Fruit fly (Drosophila melanogaster) whole organism, prepupa: ENCODE measurements around the gene tbc.

Experiments
- Blimp-1 ChIP-seq: fragments of 200-800 bp; sonication (Bioruptor generic); optimal IDR thresholded peaks from 3 replicates; lab custom pipeline; 2017; ENCODE audit warnings: missing biosample characterization, missing genetic modification characterization, mild to moderate bottlenecking, moderate library complexity, missing genetic modification reagents
- CG10669 ChIP-seq: fragments of 200-800 bp; sonication (Bioruptor generic); optimal IDR thresholded peaks from 3 replicates; lab custom pipeline; 2018; ENCODE audit warnings: missing biosample characterization, mild to moderate bottlenecking, missing genetic modification characterization, moderate library complexity
- CG11294 ChIP-seq: fragments of 200-800 bp; sonication (Bioruptor generic); IDR thresholded peaks from 2 replicates; pipeline ENCODE4 v1.3.6; 2022; ENCODE audit warnings: missing biosample characterization, missing genetic modification characterization
- CG11762 ChIP-seq: fragments of 200-800 bp; sonication (Bioruptor generic); optimal IDR thresholded peaks from 3 replicates; lab custom pipeline; 2016; ENCODE audit warnings: missing biosample characterization, missing genetic modification characterization; ENCODE audit not compliant: insufficient read depth
- CG11902 ChIP-seq: fragments of 200-800 bp; sonication (Bioruptor generic); optimal IDR thresholded peaks from 3 replicates; lab custom pipeline; 2016; ENCODE audit warnings: missing biosample characterization, missing genetic modification characterization
- CG15336 ChIP-seq: fragments of 200-800 bp; sonication (Bioruptor generic); IDR thresholded peaks from 2 replicates; pipeline ENCODE4 v1.3.6; 2022; ENCODE audit warnings: missing biosample characterization, missing genetic modification characterization
- CG1621 ChIP-seq: fragments of 200-800 bp; sonication (Bioruptor generic); optimal IDR thresholded peaks from 3 replicates; lab custom pipeline; 2018; ENCODE audit warnings: missing biosample characterization, mild to moderate bottlenecking, missing genetic modification characterization
- CG16779 ChIP-seq: fragments of 200-800 bp; sonication (Bioruptor generic); optimal IDR thresholded peaks from 3 replicates; lab custom pipeline; 2017; ENCODE audit warnings: missing biosample characterization, mild to moderate bottlenecking, missing genetic modification characterization
- CG3032 ChIP-seq: fragments of 200-800 bp; optimal IDR thresholded peaks from 2 replicates; lab custom pipeline; 2019; ENCODE audit warnings: missing biosample characterization, mild to moderate bottlenecking, missing genetic modification characterization, moderate library complexity
- CG31627 ChIP-seq: fragments of 200-800 bp; sonication (Bioruptor generic); optimal IDR thresholded peaks from 3 replicates; lab custom pipeline; 2016; ENCODE audit warnings: missing biosample characterization, missing genetic modification characterization
- CG32006 ChIP-seq: fragments of 200-800 bp; sonication (Bioruptor generic); optimal IDR thresholded peaks from 3 replicates; lab custom pipeline; 2017; ENCODE audit warnings: missing biosample characterization, mild to moderate bottlenecking, missing genetic modification characterization
- CG34406 ChIP-seq: fragments of 200-800 bp; sonication (Bioruptor generic); optimal IDR thresholded peaks from 3 replicates; lab custom pipeline; 2016; ENCODE audit warnings: missing biosample characterization, missing genetic modification characterization
- CG3919 ChIP-seq: fragments of 200-800 bp; sonication (Bioruptor generic); optimal IDR thresholded peaks from 3 replicates; lab custom pipeline; 2016; ENCODE audit warnings: missing biosample characterization, missing genetic modification characterization
- CG6163 ChIP-seq: fragments of 200-800 bp; sonication (Bioruptor generic); IDR thresholded peaks from 3 replicates; pipeline ENCODE4 v1.3.6; 2022; ENCODE audit warnings: missing biosample characterization, missing genetic modification characterization
- CG6792 ChIP-seq: fragments of 200-800 bp; sonication (Bioruptor generic); optimal IDR thresholded peaks from 3 replicates; lab custom pipeline; 2016; ENCODE audit warnings: missing biosample characterization, missing genetic modification characterization
- CG7368 ChIP-seq: fragments of 200-800 bp; sonication (Bioruptor generic); optimal IDR thresholded peaks from 3 replicates; lab custom pipeline; 2016; ENCODE audit warnings: missing biosample characterization, missing genetic modification characterization
- CG8119 ChIP-seq: fragments of 200-800 bp; sonication (Bioruptor generic); IDR thresholded peaks from 3 replicates; pipeline ENCODE4 v1.3.6; 2022; ENCODE audit warnings: missing biosample characterization, missing genetic modification characterization
- CG8632 ChIP-seq: fragments of 200-800 bp; sonication (Bioruptor generic); optimal IDR thresholded peaks from 3 replicates; lab custom pipeline; 2016; ENCODE audit warnings: missing biosample characterization, missing genetic modification characterization
- CG9139 ChIP-seq: fragments of 200-800 bp; sonication (Bioruptor generic); optimal IDR thresholded peaks from 3 replicates; lab custom pipeline; 2017; ENCODE audit warnings: missing biosample characterization, mild to moderate bottlenecking, missing genetic modification characterization
- Eip78C ChIP-seq: fragments of 200-800 bp; sonication (Bioruptor generic); peaks from one replicate; lab custom pipeline; 2016; ENCODE audit warnings: missing biosample characterization, missing genetic modification characterization
- Eip93F ChIP-seq: fragments of 200-800 bp; sonication (Bioruptor generic); optimal IDR thresholded peaks from 2 replicates; lab custom pipeline; 2016; ENCODE audit warnings: missing biosample characterization, mild to moderate bottlenecking, missing genetic modification characterization
- Ets21C ChIP-seq: fragments of 200-800 bp; sonication (Bioruptor generic); optimal IDR thresholded peaks from 3 replicates; lab custom pipeline; 2016; ENCODE audit warnings: missing biosample characterization, missing genetic modification characterization
- Ets96B ChIP-seq: fragments of 200-800 bp; optimal IDR thresholded peaks from 2 replicates; lab custom pipeline; 2019; ENCODE audit warnings: missing biosample characterization, mild to moderate bottlenecking, missing genetic modification characterization, moderate library complexity
- Gug ChIP-seq: fragments of 200-800 bp; sonication (Bioruptor generic); IDR thresholded peaks from 2 replicates; pipeline ENCODE4 v1.3.6; 2022; ENCODE audit warnings: missing biosample characterization, missing genetic modification characterization
- Hr38 ChIP-seq: sonication (Bioruptor generic); optimal IDR thresholded peaks from 2 replicates; lab custom pipeline; 2016; ENCODE audit warnings: missing biosample characterization, missing genetic modification characterization
- Hr39 ChIP-seq: fragments of 200-800 bp; sonication (Bioruptor generic); optimal IDR thresholded peaks from 2 replicates; lab custom pipeline; 2016; ENCODE audit warnings: missing biosample characterization, missing genetic modification characterization
- Hr4 ChIP-seq: fragments of 200-800 bp; sonication (Bioruptor generic); optimal IDR thresholded peaks from 3 replicates; lab custom pipeline; 2016; ENCODE audit warnings: missing biosample characterization, missing genetic modification characterization
- OdsH ChIP-seq: fragments of 200-800 bp; sonication (Bioruptor generic); optimal IDR thresholded peaks from 3 replicates; lab custom pipeline; 2016; ENCODE audit warnings: missing biosample characterization, missing genetic modification characterization
- Smox ChIP-seq: fragments of 200-800 bp; sonication (Bioruptor generic); optimal IDR thresholded peaks from 3 replicates; lab custom pipeline; 2016; ENCODE audit warnings: missing biosample characterization, missing genetic modification characterization
- Sox14 ChIP-seq: fragments of 200-800 bp; sonication (Bioruptor generic); optimal IDR thresholded peaks from 3 replicates; lab custom pipeline; 2016; ENCODE audit warnings: missing biosample characterization, missing genetic modification characterization
- Sox15 ChIP-seq: fragments of 200-800 bp; sonication (Bioruptor generic); optimal IDR thresholded peaks from 3 replicates; lab custom pipeline; 2016; ENCODE audit warnings: missing biosample characterization, missing genetic modification characterization
- achi ChIP-seq: fragments of 200-800 bp; sonication (Bioruptor generic); optimal IDR thresholded peaks from 3 replicates; lab custom pipeline; 2016; ENCODE audit warnings: missing biosample characterization, missing genetic modification characterization
- acj6 ChIP-seq: fragments of 200-800 bp; sonication (Bioruptor generic); optimal IDR thresholded peaks from 3 replicates; lab custom pipeline; 2016; ENCODE audit warnings: missing biosample characterization, missing genetic modification characterization
- cyc ChIP-seq: fragments of 200-800 bp; sonication (Bioruptor generic); optimal IDR thresholded peaks from 3 replicates; lab custom pipeline; 2016; ENCODE audit warnings: missing biosample characterization, missing genetic modification characterization
- dac ChIP-seq: fragments of 200-800 bp; sonication (Bioruptor generic); optimal IDR thresholded peaks from 2 replicates; lab custom pipeline; 2017; ENCODE audit warnings: missing biosample characterization, mild to moderate bottlenecking, missing genetic modification characterization
- dsx ChIP-seq: fragments of 200-800 bp; optimal IDR thresholded peaks from 3 replicates; lab custom pipeline; 2019; ENCODE audit warnings: missing biosample characterization, mild to moderate bottlenecking, missing genetic modification characterization, moderate library complexity; ENCODE audit not compliant: poor library complexity, severe bottlenecking
- eg ChIP-seq: fragments of 200-800 bp; sonication (Bioruptor generic); IDR thresholded peaks from 3 replicates; pipeline ENCODE4 v1.3.6; 2022; ENCODE audit warnings: missing biosample characterization, missing genetic modification characterization
- fd59A ChIP-seq: fragments of 200-800 bp; sonication (Bioruptor generic); optimal IDR thresholded peaks from 2 replicates; lab custom pipeline; 2017; ENCODE audit warnings: missing biosample characterization, mild to moderate bottlenecking, missing genetic modification characterization, missing genetic modification reagents
- fkh ChIP-seq: fragments of 200-800 bp; sonication (Bioruptor generic); optimal IDR thresholded peaks from 3 replicates; lab custom pipeline; 2017; ENCODE audit warnings: missing biosample characterization, mild to moderate bottlenecking, missing genetic modification characterization, moderate library complexity
- lz ChIP-seq: fragments of 200-800 bp; sonication (Bioruptor generic); optimal IDR thresholded peaks from 3 replicates; lab custom pipeline; 2016; ENCODE audit warnings: missing biosample characterization, missing genetic modification characterization
- net ChIP-seq: fragments of 200-800 bp; sonication (Bioruptor generic); optimal IDR thresholded peaks from 3 replicates; lab custom pipeline; 2016; ENCODE audit warnings: missing biosample characterization, missing genetic modification characterization
- pdm3 ChIP-seq: fragments of 200-800 bp; sonication (Bioruptor generic); optimal IDR thresholded peaks from 3 replicates; lab custom pipeline; 2016; ENCODE audit warnings: missing biosample characterization, missing genetic modification characterization
- salr ChIP-seq, 2 experiments: fragments of 200-800 bp; sonication (Bioruptor generic); optimal IDR thresholded peaks; 3 replicates each; lab custom pipeline; 2016 to 2018; ENCODE audit warnings: missing biosample characterization in 2 of 2, missing genetic modification characterization in 2 of 2, mild to moderate bottlenecking in 1 of 2
- spab ChIP-seq: fragments of 200-800 bp; sonication (Bioruptor generic); optimal IDR thresholded peaks from 2 replicates; lab custom pipeline; 2017; ENCODE audit warnings: missing biosample characterization, mild to moderate bottlenecking, missing genetic modification characterization, missing genetic modification reagents
- ss ChIP-seq, 2 experiments: fragments of 200-800 bp; sonication (Bioruptor generic); optimal IDR thresholded peaks; 2 replicates in 1 of 2; 3 replicates in 1 of 2; lab custom pipeline; 2017 to 2018; ENCODE audit warnings: mild to moderate bottlenecking in 2 of 2, missing biosample characterization in 2 of 2, missing genetic modification characterization in 2 of 2, moderate library complexity in 1 of 2
- svp ChIP-seq: fragments of 200-800 bp; sonication (Bioruptor generic); peaks from one replicate; lab custom pipeline; 2016; ENCODE audit warnings: missing biosample characterization, missing genetic modification characterization
- topi ChIP-seq: fragments of 200-800 bp; sonication (Bioruptor generic); optimal IDR thresholded peaks from 3 replicates; lab custom pipeline; 2016; ENCODE audit warnings: missing biosample characterization, missing genetic modification characterization
- vri ChIP-seq: fragments of 200-800 bp; sonication (Bioruptor generic); optimal IDR thresholded peaks from 3 replicates; lab custom pipeline; 2016; ENCODE audit warnings: missing biosample characterization, mild to moderate bottlenecking, missing genetic modification characterization

Gene tbc

dm6 chrX:20502252-20502651, 53.1 kb downstream of the tbc start:
- no peak for TF ChIP-seq CG3919
- no peak for TF ChIP-seq CG6163 (GFP tag; lab: Robert Waterston, UW)
- TF ChIP-seq CG7368 = no peak
- no peak for TF ChIP-seq CG8119 (GFP tag; lab: Robert Waterston, UW)
- TF ChIP-seq Ets96B (tag; lab: Kevin White, UChicago) = no peak
- TF ChIP-seq dac (GFP tag; lab: Kevin White, UChicago) = no peak
- TF ChIP-seq CG16779 = no peak

dm6 chrX:20502776-20503503, 53.8 kb downstream of the tbc start:
- TF ChIP-seq Gug (GFP tag; lab: Robert Waterston, UW) (0 out of 2 replicates have a peak, but pooled peaks have one; percentile 17), OdsH (GFP tag; lab: Kevin White, UChicago) (peak; percentile 31), CG34406 (GFP tag; lab: Kevin White, UChicago) (peak; percentile 51), CG6163 (GFP tag; lab: Robert Waterston, UW) (no peak), Blimp-1 (GFP tag; lab: Kevin White, UChicago) (peak; percentile 29), achi (GFP tag; lab: Kevin White, UChicago) (peak; percentile 41), spab (GFP tag; lab: Kevin White, UChicago) (peak; percentile 39), vri (GFP tag; lab: Kevin White, UChicago) (no peak), pdm3 (GFP tag; lab: Kevin White, UChicago) (peak; percentile 50), acj6 (GFP tag; lab: Kevin White, UChicago) (peak; percentile 27), dsx (GFP tag; lab: Kevin White, UChicago) (peak; percentile 10), CG15336 (GFP tag; lab: Robert Waterston, UW) (peak; percentile 25; the same call in 1 of the 2 replicates), Eip78C (GFP tag; lab: Kevin White, UChicago) (peak; percentile 82), net (peak; percentile 2), CG3919 (no peak), Hr39 (GFP tag; lab: Kevin White, UChicago) (peak; percentile 48), svp (GFP tag; lab: Kevin White, UChicago) (no peak), CG10669 (GFP tag; lab: Kevin White, UChicago) (peak; percentile 59), Ets21C (peak; percentile 21), fkh (GFP tag; lab: Kevin White, UChicago) (peak; percentile 86), ss (GFP tag; optimal IDR thresholded peaks at IDR 0.05; lab: Kevin White, UChicago) (peak; percentile 10 to 19), Sox14 (peak; percentile 58), CG11294 (GFP tag; lab: Robert Waterston, UW) (no peak), Sox15 (peak; percentile 26), Hr4 (peak; percentile 56), CG1621 (tag; lab: Kevin White, UChicago) (no peak), CG3032 (tag; lab: Kevin White, UChicago) (peak; percentile 31), Eip93F (no peak), CG32006 (GFP tag; lab: Kevin White, UChicago) (peak; percentile 68), Ets96B (tag; lab: Kevin White, UChicago) (peak; percentile 62), CG31627 (GFP tag; lab: Kevin White, UChicago) (peak; percentile 43), lz (GFP tag; lab: Kevin White, UChicago) (peak; percentile 61), Smox (peak; percentile 49), CG8119 (GFP tag; lab: Robert Waterston, UW) (no peak; the same call in 2 of the 3 replicates), fd59A (GFP tag; lab: Kevin White, UChicago) (no peak), CG11762 (GFP tag; lab: Kevin White, UChicago) (no peak), CG16779 (peak; percentile 13), salr (GFP tag; optimal IDR thresholded peaks at IDR 0.05; lab: Kevin White, UChicago) (peak in 1 of 2 experiments; percentile 48), cyc (GFP tag; lab: Kevin White, UChicago) (peak; percentile 34), topi (peak; percentile 62), CG7368 (no peak), eg (GFP tag; lab: Robert Waterston, UW) (no peak), CG6792 (GFP tag; lab: Kevin White, UChicago) (peak; percentile 37), dac (GFP tag; lab: Kevin White, UChicago) (no peak), CG9139 (GFP tag; lab: Kevin White, UChicago) (peak; percentile 20), Hr38 (no peak), CG11902 (no peak), CG8632 (peak; percentile 23)
